Fruit fly (Drosophila melanogaster): ENCODE data around the gene CG42692.

Gene CG42692

dm6 chr2L:14024051-14024745, 16.3 kb downstream of the CG42692 start (continued):
- TF ChIP-seq twi (tag; optimal IDR thresholded peaks at IDR 0.05), result peak; percentile 99
- TF ChIP-seq CG10543 (GFP tag; optimal IDR thresholded peaks at IDR 0.05), result peak; percentile 100
- peak; percentile 99 for TF ChIP-seq CG16863 (GFP tag; optimal IDR thresholded peaks at IDR 0.05)

- TF ChIP-seq CG7556 (GFP tag; optimal IDR thresholded peaks at IDR 0.05) (peak; percentile 13), CkIIα-i1 (GFP tag; IDR thresholded peaks at IDR 0.05) (no peak), bcd (GFP tag; optimal IDR thresholded peaks at IDR 0.05) (peak; percentile 28), CG16815 (GFP tag; optimal IDR thresholded peaks at IDR 0.05) (peak; percentile 6), CG2889 (GFP tag; IDR thresholded peaks at IDR 0.05) (no peak), Scr (GFP tag; IDR thresholded peaks at IDR 0.05; ENCODE audit: partially characterized antibody) (no peak), fd102C (GFP tag; optimal IDR thresholded peaks at IDR 0.05) (no peak), btn (GFP tag; optimal IDR thresholded peaks at IDR 0.05) (no peak), Xrp1 (GFP tag; IDR thresholded peaks at IDR 0.05) (no peak), sqz (GFP tag; optimal IDR thresholded peaks at IDR 0.05) (no peak), chm (GFP tag; IDR thresholded peaks at IDR 0.05) (no peak), jing (GFP tag; optimal IDR thresholded peaks at IDR 0.05) (peak; percentile 34), pnt (GFP tag; optimal IDR thresholded peaks at IDR 0.05) (no peak), Atf3 (GFP tag; optimal IDR thresholded peaks at IDR 0.05) (no peak), MTF-1 (GFP tag; optimal IDR thresholded peaks at IDR 0.05; ENCODE audit: borderline replicate concordance) (no peak), Hr51 (GFP tag; optimal IDR thresholded peaks at IDR 0.05) (peak in 1 of 2 experiments; percentile 73), CG17912 (GFP tag; optimal IDR thresholded peaks at IDR 0.05) (no peak), lov (optimal IDR thresholded peaks at IDR 0.05) (no peak), lov (GFP tag; IDR thresholded peaks at IDR 0.05) (no peak), PHDP (tag; optimal IDR thresholded peaks at IDR 0.05) (peak; percentile 44), CG5953 (GFP tag; IDR thresholded peaks at IDR 0.05) (no peak), CG3726 (GFP tag; IDR thresholded peaks at IDR 0.05) (no peak), p53 (GFP tag; optimal IDR thresholded peaks at IDR 0.05) (no peak), seq (GFP tag; IDR thresholded peaks at IDR 0.05) (no peak), ftz-f1 (GFP tag; optimal IDR thresholded peaks at IDR 0.05) (no peak), esg (GFP tag; conservative IDR thresholded peaks at IDR 0.05) (no peak), GATAe (GFP tag; conservative IDR thresholded peaks at IDR 0.05) (no peak), Hmr (GFP tag; optimal IDR thresholded peaks at IDR 0.05) (no peak), caup (GFP tag; optimal IDR thresholded peaks at IDR 0.05; ENCODE audit: severe bottlenecking) (no peak), CG9817 (tag; optimal IDR thresholded peaks at IDR 0.05) (peak; percentile 25), CG3838 (GFP tag; optimal IDR thresholded peaks at IDR 0.05) (no peak), B-H2 (GFP tag; optimal IDR thresholded peaks at IDR 0.05) (no peak), Poxn (GFP tag; IDR thresholded peaks at IDR 0.05) (no peak; the same call in 1 of the 2 replicates), CG43689 (GFP tag; IDR thresholded peaks at IDR 0.05) (no peak), Dref (GFP tag; IDR thresholded peaks at IDR 0.05) (no peak), CG11093 (GFP tag; IDR thresholded peaks at IDR 0.05) (no peak), CG12104 (GFP tag; optimal IDR thresholded peaks at IDR 0.05) (no peak), CG4328 (GFP tag; optimal IDR thresholded peaks at IDR 0.05) (no peak), CG3847 (GFP tag; IDR thresholded peaks at IDR 0.05) (0 out of 2 replicates have a peak, but pooled peaks have one; percentile 24), Sin3A (optimal IDR thresholded peaks at IDR 0.05) (no peak), CG7357 (GFP tag; IDR thresholded peaks at IDR 0.05) (0 out of 3 replicates have a peak, but pooled peaks have one; percentile 12), Hmx (GFP tag; optimal IDR thresholded peaks at IDR 0.05) (no peak), Dad (GFP tag; optimal IDR thresholded peaks at IDR 0.05) (no peak), tna (GFP tag; IDR thresholded peaks at IDR 0.05; ENCODE audit: partially characterized antibody) (no peak), gt (GFP tag; IDR thresholded peaks at IDR 0.05) (no peak), CG4360 (GFP tag; IDR thresholded peaks at IDR 0.05) (no peak), ham (GFP tag; IDR thresholded peaks at IDR 0.05) (no peak)
Measured at dm6 chr2L:14024746-14025105, 16.8 kb downstream of the CG42692 start.
